Fruit fly (Drosophila melanogaster) whole organism, embryonic: Measurements from ENCODE around the gene CG13044.

Source experiments
- CG10274 ChIP-seq: fragments of 200-800 bp; sonication (Bioruptor generic); optimal IDR thresholded peaks from 3 replicates; lab custom pipeline; 2017; ENCODE audit warnings: missing biosample characterization, mild to moderate bottlenecking, missing genetic modification characterization
- CG10366 ChIP-seq: fragments of 200-800 bp; sonication (Bioruptor generic); IDR thresholded peaks from 2 replicates; pipeline ENCODE4 v1.3.6; 2022; ENCODE audit warnings: missing biosample characterization, missing genetic modification characterization
- CG14710 ChIP-seq: fragments of 200-800 bp; sonication (Bioruptor generic); optimal IDR thresholded peaks from 3 replicates; lab custom pipeline; 2019; ENCODE audit warnings: missing biosample characterization, mild to moderate bottlenecking, missing genetic modification characterization, moderate library complexity
- CG15011 ChIP-seq: fragments of 200-800 bp; sonication (Bioruptor generic); optimal IDR thresholded peaks from 3 replicates; lab custom pipeline; 2018; ENCODE audit warnings: missing biosample characterization, mild to moderate bottlenecking, missing genetic modification characterization
- CG17359 ChIP-seq: fragments of 200-800 bp; sonication (Bioruptor generic); optimal IDR thresholded peaks from 3 replicates; lab custom pipeline; 2018; ENCODE audit warnings: missing biosample characterization, mild to moderate bottlenecking, missing genetic modification characterization, moderate library complexity
- CG17568 ChIP-seq: fragments of 200-800 bp; sonication (Bioruptor generic); optimal IDR thresholded peaks from 2 replicates; lab custom pipeline; 2018; ENCODE audit warnings: missing biosample characterization, mild to moderate bottlenecking, missing genetic modification characterization, moderate library complexity
- CG3281 ChIP-seq: fragments of 200-800 bp; sonication (Bioruptor generic); optimal IDR thresholded peaks from 3 replicates; lab custom pipeline; 2017; ENCODE audit warnings: missing biosample characterization, mild to moderate bottlenecking, missing genetic modification characterization
- CG3838 ChIP-seq: fragments of 200-800 bp; sonication (Bioruptor generic); optimal IDR thresholded peaks from 3 replicates; lab custom pipeline; 2016; ENCODE audit warnings: missing biosample characterization, missing genetic modification characterization
- CG4424 ChIP-seq: fragments of 200-800 bp; sonication (Bioruptor generic); optimal IDR thresholded peaks from 3 replicates; lab custom pipeline; 2016; ENCODE audit warnings: missing biosample characterization, missing genetic modification characterization
- CG6689 ChIP-seq: fragments of 200-800 bp; sonication (Bioruptor generic); IDR thresholded peaks from 2 replicates; pipeline ENCODE4 v1.3.6; 2022; ENCODE audit warnings: missing biosample characterization, missing genetic modification characterization
- CG6791 ChIP-seq: fragments of 200-800 bp; sonication (Bioruptor generic); IDR thresholded peaks from 3 replicates; pipeline ENCODE4 v1.3.6; 2022; ENCODE audit warnings: missing biosample characterization, missing genetic modification characterization; ENCODE audit not compliant: partially characterized antibody
- CG7786 ChIP-seq: fragments of 200-800 bp; sonication (Bioruptor generic); optimal IDR thresholded peaks from 2 replicates; lab custom pipeline; 2016; ENCODE audit warnings: missing biosample characterization, missing genetic modification characterization
- CG8944 ChIP-seq: fragments of 200-800 bp; sonication (Bioruptor generic); optimal IDR thresholded peaks from 3 replicates; lab custom pipeline; 2016; ENCODE audit warnings: missing biosample characterization, missing genetic modification characterization
- CG9609 ChIP-seq: fragments of 200-800 bp; sonication (Bioruptor generic); optimal IDR thresholded peaks from 3 replicates; lab custom pipeline; 2016; ENCODE audit warnings: missing biosample characterization, missing genetic modification characterization
- CG9727 ChIP-seq: fragments of 200-800 bp; sonication (Bioruptor generic); optimal IDR thresholded peaks from 3 replicates; lab custom pipeline; 2017; ENCODE audit warnings: missing biosample characterization, mild to moderate bottlenecking, missing genetic modification characterization
- D19A ChIP-seq: fragments of 200-800 bp; optimal IDR thresholded peaks from 3 replicates; lab custom pipeline; 2019; ENCODE audit warnings: missing biosample characterization, mild to moderate bottlenecking, missing genetic modification characterization, moderate library complexity
- Dad ChIP-seq: fragments of 200-800 bp; sonication (Bioruptor generic); optimal IDR thresholded peaks from 3 replicates; lab custom pipeline; 2016; ENCODE audit warnings: missing biosample characterization, missing genetic modification characterization
- Gug ChIP-seq: fragments of 200-800 bp; sonication (Bioruptor generic); IDR thresholded peaks from 4 replicates; pipeline ENCODE4 v1.3.6; 2022; ENCODE audit warnings: missing biosample characterization, missing genetic modification characterization
- Hr3 ChIP-seq: fragments of 200-800 bp; sonication (Bioruptor generic); optimal IDR thresholded peaks from 3 replicates; lab custom pipeline; 2016; ENCODE audit warnings: missing biosample characterization, missing genetic modification characterization
- Hr51 ChIP-seq, 2 experiments: fragments of 200-800 bp; sonication (Bioruptor generic); optimal IDR thresholded peaks; 2 replicates in 1 of 2; 3 replicates in 1 of 2; lab custom pipeline; 2016 to 2018; ENCODE audit warnings: missing biosample characterization in 2 of 2, missing genetic modification characterization in 2 of 2, mild to moderate bottlenecking in 1 of 2, moderate library complexity in 1 of 2
- Mes4 ChIP-seq: fragments of 200-800 bp; sonication (Bioruptor generic); optimal IDR thresholded peaks from 2 replicates; lab custom pipeline; 2016; ENCODE audit warnings: missing biosample characterization, missing genetic modification characterization
- Six4 ChIP-seq: fragments of 200-800 bp; sonication (Bioruptor generic); optimal IDR thresholded peaks from 2 replicates; lab custom pipeline; 2016; ENCODE audit warnings: missing biosample characterization, missing genetic modification characterization
- Sox102F ChIP-seq: fragments of 200-800 bp; sonication (Bioruptor generic); optimal IDR thresholded peaks from 2 replicates; lab custom pipeline; 2018; ENCODE audit warnings: missing biosample characterization, mild to moderate bottlenecking, missing genetic modification characterization, moderate library complexity
- Sry-β ChIP-seq: fragments of 200-800 bp; sonication (Bioruptor generic); optimal IDR thresholded peaks from 2 replicates; lab custom pipeline; 2018; ENCODE audit warnings: missing biosample characterization, mild to moderate bottlenecking, missing genetic modification characterization, moderate library complexity
- Sry-δ ChIP-seq: fragments of 200-800 bp; sonication (Bioruptor generic); optimal IDR thresholded peaks from 2 replicates; lab custom pipeline; 2016; ENCODE audit warnings: missing biosample characterization, missing genetic modification characterization
- Tbp ChIP-seq: fragments of >200 bp; optimal IDR thresholded peaks from 2 replicates; lab custom pipeline; 2018; ENCODE audit warnings: missing biosample characterization, missing genetic modification characterization
- Trl ChIP-seq, 3 experiments: fragments of >200 bp in 2 of 3; fragments of 200-800 bp in 1 of 3; sonication (Bioruptor generic) in 1 of 3; optimal IDR thresholded peaks; 2 replicates in 1 of 3; 3 replicates in 2 of 3; lab custom pipeline; 2016 to 2017; ENCODE audit warnings: missing biosample characterization in 1 of 3, missing genetic modification characterization in 1 of 3
- Vsx1 ChIP-seq: fragments of 200-800 bp; sonication (Bioruptor generic); optimal IDR thresholded peaks from 2 replicates; lab custom pipeline; 2017; ENCODE audit warnings: missing biosample characterization, mild to moderate bottlenecking, missing genetic modification characterization, missing genetic modification reagents
- ap ChIP-seq: fragments of 200-800 bp; sonication (Bioruptor generic); IDR thresholded peaks from 2 replicates; pipeline ENCODE4 v1.3.6; 2022; ENCODE audit warnings: missing biosample characterization, missing genetic modification characterization
- az2 ChIP-seq: fragments of 200-800 bp; sonication (Bioruptor generic); optimal IDR thresholded peaks from 3 replicates; lab custom pipeline; 2016; ENCODE audit warnings: missing biosample characterization, missing genetic modification characterization
- chif ChIP-seq, 2 experiments: fragments of 200-800 bp; sonication (Bioruptor generic); optimal IDR thresholded peaks; 3 replicates each; lab custom pipeline; 2016; ENCODE audit warnings: missing biosample characterization in 2 of 2, missing genetic modification characterization in 2 of 2
- crp ChIP-seq, 2 experiments: fragments of 200-800 bp; sonication (Bioruptor generic); optimal IDR thresholded peaks; 2 replicates in 1 of 2; 3 replicates in 1 of 2; lab custom pipeline; 2017; ENCODE audit warnings: missing biosample characterization in 2 of 2, missing genetic modification characterization in 2 of 2, mild to moderate bottlenecking in 1 of 2, moderate library complexity in 1 of 2
- cwo ChIP-seq: fragments of 200-800 bp; sonication (Bioruptor generic); optimal IDR thresholded peaks from 3 replicates; lab custom pipeline; 2017; ENCODE audit warnings: missing biosample characterization, missing genetic modification characterization, mild to moderate bottlenecking, moderate library complexity, missing genetic modification reagents
- ewg ChIP-seq: fragments of 200-800 bp; sonication (Bioruptor generic); optimal IDR thresholded peaks from 3 replicates; lab custom pipeline; 2017; ENCODE audit warnings: mild to moderate bottlenecking, missing biosample characterization, missing genetic modification reagents, missing genetic modification characterization
- eyg ChIP-seq: fragments of 200-800 bp; sonication (Bioruptor generic); optimal IDR thresholded peaks from 3 replicates; lab custom pipeline; 2016; ENCODE audit warnings: missing biosample characterization, missing genetic modification characterization
- fd3F ChIP-seq: fragments of 200-800 bp; sonication (Bioruptor generic); optimal IDR thresholded peaks from 2 replicates; lab custom pipeline; 2018; ENCODE audit warnings: missing biosample characterization, mild to moderate bottlenecking, missing genetic modification characterization, moderate library complexity
- fd96Cb ChIP-seq: fragments of 200-800 bp; sonication (Bioruptor generic); optimal IDR thresholded peaks from 2 replicates; lab custom pipeline; 2018; ENCODE audit warnings: missing biosample characterization, mild to moderate bottlenecking, missing genetic modification characterization, moderate library complexity
- gcm ChIP-seq: fragments of 200-800 bp; sonication (Bioruptor generic); optimal IDR thresholded peaks from 2 replicates; lab custom pipeline; 2019; ENCODE audit warnings: missing biosample characterization, mild to moderate bottlenecking, missing genetic modification characterization, moderate library complexity
- lola ChIP-seq, 3 experiments: fragments of >200 bp in 2 of 3; fragments of 200-800 bp in 1 of 3; sonication (Bioruptor generic) in 1 of 3; optimal IDR thresholded peaks; 2 replicates each; lab custom pipeline; 2017 to 2019; ENCODE audit warnings: missing biosample characterization in 3 of 3, missing genetic modification characterization in 3 of 3, mild to moderate bottlenecking in 1 of 3, moderate library complexity in 1 of 3
- pho ChIP-seq: fragments of 200-800 bp; sonication (Bioruptor generic); optimal IDR thresholded peaks from 2 replicates; lab custom pipeline; 2016; ENCODE audit warnings: missing biosample characterization, missing genetic modification characterization
- pros ChIP-seq: fragments of 200-800 bp; sonication (Bioruptor generic); optimal IDR thresholded peaks from 3 replicates; lab custom pipeline; 2019; ENCODE audit warnings: missing biosample characterization, mild to moderate bottlenecking, missing genetic modification characterization, moderate library complexity
- repo ChIP-seq: fragments of 200-800 bp; sonication (Bioruptor generic); optimal IDR thresholded peaks from 2 replicates; lab custom pipeline; 2016; ENCODE audit warnings: missing biosample characterization, missing genetic modification characterization
- sd ChIP-seq: fragments of 200-800 bp; sonication (Bioruptor generic); optimal IDR thresholded peaks from 3 replicates; lab custom pipeline; 2018; ENCODE audit warnings: missing biosample characterization, mild to moderate bottlenecking, missing genetic modification characterization, moderate library complexity
- sens ChIP-seq: fragments of 200-800 bp; sonication (Bioruptor generic); peaks from one replicate; lab custom pipeline; 2016; ENCODE audit warnings: missing biosample characterization, missing genetic modification characterization
- slp2 ChIP-seq: fragments of 200-800 bp; sonication (Bioruptor generic); optimal IDR thresholded peaks from 2 replicates; lab custom pipeline; 2016; ENCODE audit warnings: missing biosample characterization, missing genetic modification characterization
- tll ChIP-seq, 2 experiments: fragments of 200-800 bp in 1 of 2; fragments of >200 bp in 1 of 2; sonication (Bioruptor generic) in 1 of 2; optimal IDR thresholded peaks; 2 replicates each; lab custom pipeline; 2017 to 2019; ENCODE audit warnings: missing biosample characterization in 2 of 2, missing genetic modification characterization in 2 of 2, mild to moderate bottlenecking in 1 of 2, moderate library complexity in 1 of 2
- tx ChIP-seq: fragments of 200-800 bp; sonication (Bioruptor generic); optimal IDR thresholded peaks from 2 replicates; lab custom pipeline; 2016; ENCODE audit warnings: missing biosample characterization, missing genetic modification characterization
- yki ChIP-seq: fragments of >200 bp; optimal IDR thresholded peaks from 3 replicates; lab custom pipeline; 2018

Gene CG13044

dm6 chr3L:16328207-16328891, 25.4 kb upstream of the CG13044 start, which contains the start of gene CG13058 (continued):
- TF ChIP-seq crp (GFP tag; optimal IDR thresholded peaks at IDR 0.05; lab: Kevin White, UChicago) (peak in 1 of 2 experiments; percentile 15), CG4424 (GFP tag; lab: Kevin White, UChicago) (peak; percentile 22), eyg (no peak), CG10366 (GFP tag; lab: Robert Waterston, UW) (peak; percentile 87), Vsx1 (GFP tag; lab: Kevin White, UChicago) (peak; percentile 16), ewg (GFP tag; lab: Kevin White, UChicago) (peak; percentile 3), Sry-β (no peak), chif (GFP tag; optimal IDR thresholded peaks at IDR 0.05; lab: Kevin White, UChicago) (peak; percentile 36 to 44), Mes4 (GFP tag; lab: Kevin White, UChicago) (peak; percentile 25), sd (tag; lab: Kevin White, UChicago) (peak; percentile 8), cwo (GFP tag; lab: Kevin White, UChicago) (peak; percentile 38), yki (lab: Kevin White, UChicago) (no peak), tll (GFP tag; optimal IDR thresholded peaks at IDR 0.05; lab: Kevin White, UChicago) (no peak), Sox102F (GFP tag; lab: Kevin White, UChicago) (peak; percentile 75), CG9609 (GFP tag; lab: Kevin White, UChicago) (peak; percentile 61), fd3F (peak; percentile 72), CG3838 (GFP tag; lab: Kevin White, UChicago) (peak; percentile 18), Gug (GFP tag; lab: Robert Waterston, UW) (no peak), fd96Cb (tag; lab: Kevin White, UChicago) (peak; percentile 60), CG7786 (GFP tag; lab: Kevin White, UChicago) (peak; percentile 61), tx (GFP tag; lab: Kevin White, UChicago) (peak; percentile 72), gcm (GFP tag; lab: Kevin White, UChicago) (no peak), lola (GFP tag; optimal IDR thresholded peaks at IDR 0.05; lab: Kevin White, UChicago) (no peak), CG8944 (GFP tag; lab: Kevin White, UChicago) (peak; percentile 36), CG6791 (no peak), Hr3 (GFP tag; lab: Kevin White, UChicago) (peak; percentile 48), CG17359 (tag; lab: Kevin White, UChicago) (peak; percentile 53), pros (no peak), CG6689 (peak; percentile 40; the same call in 1 of the 2 replicates), CG9727 (GFP tag; lab: Kevin White, UChicago) (peak; percentile 38), az2 (GFP tag; lab: Kevin White, UChicago) (peak; percentile 42), sens (GFP tag; lab: Kevin White, UChicago) (peak; percentile 40), Sry-δ (GFP tag; lab: Kevin White, UChicago) (peak; percentile 32), CG14710 (no peak), Trl (optimal IDR thresholded peaks at IDR 0.05; lab: Kevin White, UChicago) (no peak), Trl (GFP tag; optimal IDR thresholded peaks at IDR 0.05; lab: Kevin White, UChicago) (no peak), Hr51 (GFP tag; optimal IDR thresholded peaks at IDR 0.05; lab: Kevin White, UChicago) (peak in 1 of 2 experiments; percentile 86), CG15011 (GFP tag; lab: Kevin White, UChicago) (peak; percentile 13), repo (no peak), CG17568 (no peak), Dad (GFP tag; lab: Kevin White, UChicago) (no peak), ap (GFP tag; lab: Robert Waterston, UW) (peak; percentile 59), CG3281 (peak; percentile 43), CG10274 (GFP tag; lab: Kevin White, UChicago) (peak; percentile 5), slp2 (GFP tag; lab: Kevin White, UChicago) (peak; percentile 37), Six4 (GFP tag; lab: Kevin White, UChicago) (no peak), pho (GFP tag; lab: Kevin White, UChicago) (peak; percentile 53), D19A (tag; lab: Kevin White, UChicago) (peak; percentile 92), Tbp (no peak)
